Worm (Caenorhabditis elegans): ENCODE measurements around the gene C37C3.11.

DNA sequence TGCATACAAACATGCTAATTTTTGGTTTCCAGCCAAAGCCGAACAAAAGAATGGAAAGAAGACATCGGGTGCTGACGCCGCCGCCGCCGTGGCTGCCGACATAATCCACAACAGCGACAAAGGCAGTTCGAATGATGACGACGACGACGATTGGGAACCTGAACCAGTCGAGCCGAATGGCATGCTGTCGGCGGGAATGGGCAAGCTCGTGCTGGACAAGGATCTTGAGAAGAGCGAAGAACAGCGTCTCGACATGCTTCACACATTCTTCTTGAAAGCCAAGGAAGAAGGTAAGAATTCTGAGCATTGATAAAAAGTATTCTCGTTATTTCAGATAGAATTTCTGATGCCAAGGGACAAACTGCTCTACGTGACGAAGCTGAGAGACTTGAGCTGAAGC is 7.9 kb downstream of the C37C3.11 start:
- TF ChIP-seq pha-4 (tag; optimal IDR thresholded peaks at IDR 0.05): no peak
- no peak for TF ChIP-seq ceh-2 (tag; optimal IDR thresholded peaks at IDR 0.05)
- TF ChIP-seq ceh-34 (tag; optimal IDR thresholded peaks at IDR 0.05): no peak
- TF ChIP-seq nhr-11 (tag; optimal IDR thresholded peaks at IDR 0.05): no peak
- TF ChIP-seq F13H6.1 (tag; optimal IDR thresholded peaks at IDR 0.05): no peak
- TF ChIP-seq pha-2 (tag; optimal IDR thresholded peaks at IDR 0.05): no peak
- no peak for TF ChIP-seq ama-1 (optimal IDR thresholded peaks at IDR 0.05)
- no peak for TF ChIP-seq ceh-48 (tag; optimal IDR thresholded peaks at IDR 0.05)
- TF ChIP-seq rnt-1 (tag; optimal IDR thresholded peaks at IDR 0.05): no peak
- no peak for TF ChIP-seq unc-55 (GFP tag; optimal IDR thresholded peaks at IDR 0.05)
- no peak for TF ChIP-seq che-1 (tag; optimal IDR thresholded peaks at IDR 0.05)
- no peak for TF ChIP-seq Y22D7AL.16 (tag; optimal IDR thresholded peaks at IDR 0.05)

Measured in whole organism, late embryonic.